Worm (Caenorhabditis elegans): ENCODE results near the gene K10G4.3.

DNA sequence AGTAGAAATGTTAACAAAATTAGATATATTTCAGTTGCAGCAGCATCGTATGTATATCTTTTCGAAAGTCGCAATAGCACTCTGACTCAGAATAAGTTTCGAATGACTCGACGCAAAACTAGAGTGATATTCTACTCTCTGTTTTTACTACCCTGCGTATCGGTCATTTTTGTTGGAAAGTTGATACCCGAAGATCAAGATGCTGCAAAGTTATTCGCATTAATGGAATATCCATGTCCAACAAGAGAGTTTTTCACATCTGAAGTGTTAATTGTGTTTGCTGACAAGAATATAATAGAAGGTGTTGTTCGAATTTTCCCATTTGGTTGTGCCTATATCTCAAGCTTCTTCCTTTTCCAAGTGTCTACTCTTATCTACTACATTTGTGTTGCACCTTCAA is 7.4 kb upstream of the K10G4.3 start:
- TF ChIP-seq him-1 (tag; optimal IDR thresholded peaks at IDR 0.05): no peak
- no peak for TF ChIP-seq dao-5 (tag; optimal IDR thresholded peaks at IDR 0.05)
